Worm (Caenorhabditis elegans) whole organism, L4 larva: ENCODE results near the gene rps-18.

Experiments used
- F44E2.7 ChIP-seq: fragments of 200-800 bp; sonication (Bioruptor generic); IDR thresholded peaks from 2 replicates; pipeline ENCODE4 v2.1.2; 2022; ENCODE audit warnings: missing genetic modification characterization, missing compliant biosample characterization
- F49E8.2 ChIP-seq: sonication (generic microtip); optimal IDR thresholded peaks from 2 replicates; lab custom pipeline; 2016; ENCODE audit warnings: missing compliant biosample characterization, mild to moderate bottlenecking, missing genetic modification characterization, borderline replicate concordance
- R02D3.7 ChIP-seq: fragments of 150-350 bp; sonication (generic microtip); optimal IDR thresholded peaks from 3 replicates; lab custom pipeline; 2014; ENCODE audit warnings: missing biosample characterization, missing genetic modification characterization
- T20F7.1 ChIP-seq: fragments of 200-800 bp; sonication (Bioruptor generic); optimal IDR thresholded peaks from 2 replicates; lab custom pipeline; 2018; ENCODE audit warnings: mild to moderate bottlenecking, missing genetic modification characterization, missing compliant biosample characterization
- aha-1 ChIP-seq: fragments of 150-350 bp; peaks from one replicate; lab custom pipeline; 2014; ENCODE audit warnings: missing biosample characterization, missing genetic modification characterization
- aly-2 ChIP-seq: sonication (generic microtip); optimal IDR thresholded peaks from 2 replicates; lab custom pipeline; 2018; ENCODE audit warnings: missing biosample characterization, missing genetic modification characterization
- ama-1 ChIP-seq: fragments of 150-350 bp; optimal IDR thresholded peaks from 2 replicates; lab custom pipeline; 2014; ENCODE audit warnings: inconsistent platforms, mixed read lengths
- attf-4 ChIP-seq: sonication (generic microtip); optimal IDR thresholded peaks from 3 replicates; lab custom pipeline; 2017; ENCODE audit warnings: missing biosample characterization, missing genetic modification characterization
- ceh-20 ChIP-seq: fragments of 200-800 bp; sonication (Bioruptor generic); IDR thresholded peaks from 2 replicates; pipeline ENCODE4 v1.3.6; 2022; ENCODE audit warnings: missing genetic modification reagents, missing genetic modification characterization, missing compliant biosample characterization
- ceh-62 ChIP-seq: sonication (generic microtip); optimal IDR thresholded peaks from 2 replicates; lab custom pipeline; 2017; ENCODE audit warnings: missing biosample characterization, missing genetic modification characterization
- ces-1 ChIP-seq: fragments of 150-350 bp; sonication (generic microtip); optimal IDR thresholded peaks from 4 replicates; lab custom pipeline; 2014; ENCODE audit warnings: missing biosample characterization, missing genetic modification reagents, missing genetic modification characterization
- ctbp-1 ChIP-seq: fragments of 200-800 bp; sonication (Bioruptor generic); IDR thresholded peaks from 2 replicates; pipeline ENCODE4 v1.3.6; 2022; ENCODE audit warnings: missing genetic modification reagents, missing genetic modification characterization, missing compliant biosample characterization
- daf-12 ChIP-seq: fragments of 150-350 bp; optimal IDR thresholded peaks from 2 replicates; lab custom pipeline; 2014; ENCODE audit warnings: missing biosample characterization, missing genetic modification reagents, missing genetic modification characterization
- daf-16 ChIP-seq, 3 experiments: sonication (generic microtip); optimal IDR thresholded peaks; 2 replicates each; lab custom pipeline; 2016 to 2017; ENCODE audit warnings: missing genetic modification characterization in 3 of 3, missing genetic modification reagents in 3 of 3, mild to moderate bottlenecking in 2 of 3, missing compliant biosample characterization in 2 of 3, missing biosample characterization in 1 of 3, moderate library complexity in 1 of 3
- daf-19 ChIP-seq: fragments of 200-800 bp; sonication (Bioruptor generic); conservative IDR thresholded peaks from 2 replicates; pipeline ENCODE4 v1.3.6; 2022; ENCODE audit warnings: missing genetic modification characterization, missing compliant biosample characterization
- dmd-6 ChIP-seq: fragments of 200-800 bp; sonication (Bioruptor generic); IDR thresholded peaks from 2 replicates; pipeline ENCODE4 v1.3.6; 2022; ENCODE audit warnings: missing genetic modification reagents, missing genetic modification characterization, missing compliant biosample characterization
- dmd-8 ChIP-seq: fragments of 200-800 bp; sonication (Bioruptor generic); IDR thresholded peaks from 2 replicates; pipeline ENCODE4 v1.3.6; 2022; ENCODE audit warnings: missing genetic modification characterization, missing compliant biosample characterization
- dmd-9 ChIP-seq: fragments of 200-800 bp; sonication (Bioruptor generic); IDR thresholded peaks from 2 replicates; pipeline ENCODE4 v1.3.6; 2022; ENCODE audit warnings: missing genetic modification reagents, missing genetic modification characterization, missing compliant biosample characterization
- dpl-1 ChIP-seq: fragments of 150-350 bp; optimal IDR thresholded peaks from 2 replicates; lab custom pipeline; 2014; ENCODE audit warnings: missing biosample characterization, missing genetic modification reagents, missing genetic modification characterization
- egl-27 ChIP-seq: sonication (generic microtip); optimal IDR thresholded peaks from 3 replicates; lab custom pipeline; 2017; ENCODE audit warnings: missing biosample characterization, missing genetic modification reagents, missing genetic modification characterization
- gei-8 ChIP-seq: fragments of 200-800 bp; sonication (Bioruptor generic); optimal IDR thresholded peaks from 2 replicates; lab custom pipeline; 2018; ENCODE audit warnings: mild to moderate bottlenecking, missing genetic modification characterization, missing compliant biosample characterization
- hif-1 ChIP-seq, 2 experiments: sonication (generic microtip); optimal IDR thresholded peaks; 2 replicates each; lab custom pipeline; 2016 to 2017; ENCODE audit warnings: missing compliant biosample characterization in 2 of 2, missing genetic modification characterization in 2 of 2, missing genetic modification reagents in 2 of 2, missing genotype in 2 of 2, mild to moderate bottlenecking in 1 of 2
- lin-1 ChIP-seq: fragments of 200-800 bp; sonication (Bioruptor generic); IDR thresholded peaks from 2 replicates; pipeline ENCODE4 v1.3.6; 2022; ENCODE audit warnings: missing genetic modification reagents, missing genetic modification characterization, missing compliant biosample characterization
- lin-15B ChIP-seq: fragments of 150-350 bp; sonication (generic microtip); optimal IDR thresholded peaks from 3 replicates; lab custom pipeline; 2014; ENCODE audit warnings: missing biosample characterization, missing genetic modification characterization
- lin-38 ChIP-seq: fragments of 200-800 bp; sonication (Bioruptor generic); IDR thresholded peaks from 2 replicates; pipeline ENCODE4 v1.3.6; 2022; ENCODE audit warnings: missing genetic modification reagents, missing genetic modification characterization, missing compliant biosample characterization
- lin-39 ChIP-seq: fragments of 150-350 bp; optimal IDR thresholded peaks from 2 replicates; lab custom pipeline; 2014; ENCODE audit warnings: missing biosample characterization, missing genetic modification reagents, missing genetic modification characterization
- mdt-29 ChIP-seq: fragments of 200-800 bp; sonication (Bioruptor generic); IDR thresholded peaks from 2 replicates; pipeline ENCODE4 v1.3.6; 2022; ENCODE audit warnings: missing genetic modification reagents, missing genetic modification characterization, missing compliant biosample characterization
- nhr-102 ChIP-seq: sonication (generic microtip); optimal IDR thresholded peaks from 2 replicates; lab custom pipeline; 2016; ENCODE audit warnings: mild to moderate bottlenecking, missing genetic modification characterization, moderate library complexity, missing compliant biosample characterization
- nhr-11 ChIP-seq: fragments of 150-350 bp; optimal IDR thresholded peaks from 2 replicates; lab custom pipeline; 2014; ENCODE audit warnings: missing biosample characterization, missing genetic modification characterization
- nhr-25 ChIP-seq: sonication (generic microtip); optimal IDR thresholded peaks from 2 replicates; lab custom pipeline; 2017; ENCODE audit warnings: missing genetic modification characterization, mild to moderate bottlenecking, missing compliant biosample characterization, antibody characterized with exemption, moderate library complexity, borderline replicate concordance; ENCODE audit not compliant: insufficient read depth
- nhr-6 ChIP-seq: fragments of 150-350 bp; optimal IDR thresholded peaks from 2 replicates; lab custom pipeline; 2014; ENCODE audit warnings: missing biosample characterization, missing genetic modification characterization
- nhr-77 ChIP-seq: fragments of 150-350 bp; optimal IDR thresholded peaks from 2 replicates; lab custom pipeline; 2014; ENCODE audit warnings: missing biosample characterization, missing genetic modification characterization
- pha-4 ChIP-seq, 2 experiments: fragments of 150-350 bp in 1 of 2; fragments of 200-800 bp in 1 of 2; sonication (Bioruptor generic) in 1 of 2; IDR thresholded peaks in 1 of 2; optimal IDR thresholded peaks in 1 of 2; 2 replicates each; pipeline versions ENCODE4 v1.3.6 to Lab custom; 2014 to 2022; ENCODE audit warnings: missing genetic modification characterization in 2 of 2, missing genetic modification reagents in 2 of 2, missing biosample characterization in 1 of 2, missing compliant biosample characterization in 1 of 2
- saeg-2 ChIP-seq: fragments of 200-800 bp; sonication (Bioruptor generic); IDR thresholded peaks from 2 replicates; pipeline ENCODE4 v1.3.6; 2022; ENCODE audit warnings: missing genetic modification reagents, missing genetic modification characterization, missing compliant biosample characterization
- tag-97 ChIP-seq: fragments of 200-800 bp; sonication (Bioruptor generic); IDR thresholded peaks from 2 replicates; pipeline ENCODE4 v1.3.6; 2022; ENCODE audit warnings: missing genetic modification characterization, missing compliant biosample characterization
- unc-39 ChIP-seq: sonication (generic microtip); optimal IDR thresholded peaks from 2 replicates; lab custom pipeline; 2017; ENCODE audit warnings: missing biosample characterization, missing genetic modification characterization
- vab-7 ChIP-seq: fragments of 200-800 bp; sonication (Bioruptor generic); IDR thresholded peaks from 2 replicates; pipeline ENCODE4 v1.3.6; 2022; ENCODE audit warnings: missing genetic modification reagents, missing genetic modification characterization, missing compliant biosample characterization
- zip-2 ChIP-seq: fragments of 150-350 bp; optimal IDR thresholded peaks from 2 replicates; lab custom pipeline; 2014; ENCODE audit warnings: missing biosample characterization, missing genetic modification characterization
- ztf-11 ChIP-seq: fragments of 150-350 bp; optimal IDR thresholded peaks from 2 replicates; lab custom pipeline; 2014; ENCODE audit warnings: missing biosample characterization, missing genetic modification characterization
- ztf-7 ChIP-seq: fragments of 150-350 bp; optimal IDR thresholded peaks from 2 replicates; lab custom pipeline; 2014; ENCODE audit warnings: missing biosample characterization, missing genetic modification characterization

Gene rps-18

DNA sequence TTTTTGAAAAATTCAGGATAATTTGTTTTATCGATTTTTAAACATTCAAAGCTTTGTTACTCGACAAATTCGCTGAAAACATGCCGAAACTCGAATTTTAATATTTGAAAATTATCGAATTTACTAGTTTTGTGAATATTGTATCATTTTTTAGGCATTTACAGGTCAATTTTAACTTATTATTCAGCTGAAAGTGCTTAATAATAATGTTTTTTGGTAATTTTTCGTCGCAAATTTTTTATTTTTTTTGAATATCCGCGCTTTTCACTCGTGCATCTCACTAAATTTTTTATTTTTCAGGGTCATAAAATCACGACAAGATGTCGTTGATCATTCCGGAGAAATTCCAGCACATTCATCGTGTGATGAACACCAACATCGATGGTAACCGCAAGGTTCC, at the start of gene rps-18:
rps-18 (plus strand) TSS at position 301 of the 400 bp plus-strand sequence.
- no peak for TF ChIP-seq lin-15B (tag; lab: Kevin White, UChicago)
- no peak for TF ChIP-seq lin-39 (tag; lab: Kevin White, UChicago)
- no peak for TF ChIP-seq vab-7 (GFP tag; lab: Robert Waterston, UW)

DNA sequence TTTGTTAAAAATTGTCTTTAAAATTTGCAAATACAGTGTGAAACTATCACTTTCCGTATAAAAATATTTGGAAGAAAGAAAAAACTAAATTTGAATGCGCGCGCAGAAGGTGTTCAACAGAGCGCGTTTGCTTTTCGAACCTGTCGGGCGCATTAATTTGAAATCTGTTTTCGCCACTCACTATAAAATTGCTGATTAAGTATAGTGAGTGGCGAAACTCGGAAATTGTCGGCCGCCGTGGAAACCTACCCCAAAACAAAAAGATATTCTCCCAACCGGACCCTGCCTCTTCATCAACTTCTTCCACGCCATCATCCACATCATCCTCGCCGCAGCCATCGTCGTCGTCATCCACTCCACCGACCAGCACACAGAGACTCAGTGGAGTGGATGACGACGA, 44.9 kb upstream of the rps-18 start:
- peak; percentile 66 for TF ChIP-seq F49E8.2 (tag; lab: Kevin White, UChicago)

DNA sequence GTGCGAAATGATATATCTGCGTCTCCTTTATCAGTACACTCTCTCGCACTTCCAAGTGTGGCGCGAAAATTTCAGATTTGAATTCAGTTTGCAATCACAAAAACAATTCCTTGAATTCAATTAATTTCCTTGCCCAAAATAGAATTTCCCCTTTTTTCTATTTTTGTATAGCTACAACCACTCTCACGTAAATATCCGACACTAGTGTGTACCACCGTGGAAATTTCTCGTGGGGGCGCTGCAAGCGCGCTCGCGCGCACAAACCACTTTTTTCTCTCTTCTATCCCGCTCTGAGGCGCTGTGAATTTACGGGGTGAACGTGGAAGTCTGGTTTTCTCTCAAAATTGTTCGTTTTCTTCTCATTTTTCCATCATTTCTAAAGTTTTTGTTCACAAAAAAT, 43.9 kb upstream of the rps-18 start, which contains the start of gene Y57G11C.8:
Y57G11C.8 (plus strand) TSS at position 301 of the 400 bp plus-strand sequence.
- TF ChIP-seq nhr-102 (tag; lab: Kevin White, UChicago) (no peak), lin-38 (GFP tag; lab: Robert Waterston, UW) (no peak), attf-4 (tag; lab: Kevin White, UChicago) (no peak), daf-12 (no peak), zip-2 (no peak), daf-19 (GFP tag; lab: Robert Waterston, UW) (no peak), ceh-20 (GFP tag; lab: Robert Waterston, UW) (no peak), ama-1 (lab: Kevin White, UChicago) (no peak), gei-8 (GFP tag; lab: Kevin White, UChicago) (no peak), ctbp-1 (GFP tag; lab: Robert Waterston, UW) (no peak), tag-97 (GFP tag; lab: Robert Waterston, UW) (no peak), pha-4 (GFP tag; IDR thresholded peaks at IDR 0.05; lab: Robert Waterston, UW) (no peak), pha-4 (tag; optimal IDR thresholded peaks at IDR 0.05; lab: Kevin White, UChicago) (no peak)

DNA sequence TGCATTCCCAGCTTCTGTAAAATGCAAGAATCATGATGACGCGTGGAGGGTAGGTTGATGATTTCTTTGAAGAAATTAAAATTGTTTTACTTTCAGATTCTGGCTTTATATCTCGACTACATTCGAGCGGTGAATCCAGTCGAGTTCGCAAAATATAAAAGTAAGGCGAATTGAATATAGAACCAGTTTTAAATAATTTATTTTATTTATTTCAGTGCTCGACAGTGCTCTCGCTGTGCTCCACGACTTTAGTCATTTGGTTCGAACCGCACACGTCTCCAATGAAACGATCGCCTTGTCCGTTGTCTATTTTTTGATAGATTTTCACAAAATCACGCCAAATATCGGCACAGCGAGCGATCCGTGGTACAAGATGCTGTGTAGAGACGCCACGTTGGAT, 43.3 kb upstream of the rps-18 start, which contains the start of gene Y57G11C.1130:
Y57G11C.1130 (plus strand) TSS at position 301 of the 400 bp plus-strand sequence.
- no peak for TF ChIP-seq nhr-11
- TF ChIP-seq egl-27 (tag; lab: Kevin White, UChicago), result no peak
- TF ChIP-seq dmd-9, result no peak
- no peak for TF ChIP-seq F44E2.7
- TF ChIP-seq ceh-62, result no peak
- TF ChIP-seq, all 104 proteins: peak for 0

DNA sequence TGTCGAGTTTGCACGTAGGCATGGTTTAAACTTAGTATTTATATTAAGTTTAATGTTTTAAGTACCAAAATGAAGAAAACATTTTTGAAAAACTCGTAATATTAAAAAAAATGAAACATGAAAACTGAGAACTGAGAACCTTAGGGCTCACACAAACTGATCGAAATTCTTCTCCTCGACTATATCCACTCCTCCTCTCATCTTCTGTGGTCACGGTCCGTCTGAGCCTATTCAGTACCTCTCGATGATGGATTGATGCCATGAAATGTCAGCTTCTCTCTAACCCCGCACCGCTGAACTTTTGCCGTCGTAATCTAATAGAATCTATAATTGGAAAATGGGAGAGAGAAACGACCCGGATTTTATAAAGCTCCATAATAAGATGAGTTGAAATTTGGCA, 41.0 kb upstream of the rps-18 start, which contains the start of gene nlp-56:
nlp-56 (minus strand) TSS at position 257 of the 400 bp plus-strand sequence.
- TF ChIP-seq nhr-6 (tag; lab: Kevin White, UChicago) (no peak), hif-1 (tag; optimal IDR thresholded peaks at IDR 0.05; lab: Kevin White, UChicago) (no peak), aha-1 (tag; lab: Kevin White, UChicago) (peak; percentile 93)

DNA sequence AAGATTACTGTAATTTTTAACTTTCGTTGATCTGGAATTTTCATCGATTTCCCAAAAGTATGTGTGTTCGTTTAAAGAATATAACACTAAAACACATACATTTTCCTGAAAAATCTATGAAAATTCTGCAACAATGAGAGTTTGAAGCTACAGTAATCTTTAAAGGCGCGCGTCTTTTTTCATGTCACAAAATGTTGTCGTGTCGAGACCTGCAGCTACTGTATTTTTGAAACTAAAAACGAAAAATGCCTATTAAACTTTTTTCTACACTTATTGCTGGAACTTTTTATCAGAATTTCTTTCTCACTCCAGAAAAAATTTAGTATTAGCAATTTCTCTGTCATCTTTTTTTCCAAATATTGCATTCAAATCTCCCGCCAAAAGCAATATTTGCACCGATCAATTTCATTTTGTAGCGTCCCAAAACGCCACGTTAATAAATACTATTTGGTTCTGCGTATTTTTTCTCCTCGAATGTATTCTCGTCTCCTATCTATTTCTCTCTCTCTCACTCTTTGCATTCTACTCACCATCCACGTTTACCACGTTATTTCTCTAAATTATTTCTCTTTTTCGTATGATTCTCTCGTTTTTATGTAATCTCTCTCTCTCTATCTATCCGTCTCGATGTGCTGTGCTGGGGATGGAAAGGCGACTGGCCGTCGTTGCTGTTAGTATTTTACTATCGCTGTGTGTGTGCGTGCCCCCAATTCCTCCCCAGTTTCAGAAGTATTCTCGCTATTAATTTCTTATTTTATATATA, 38.9 kb upstream of the rps-18 start, which contains the start of gene melo-1:
melo-1 (plus strand) TSS at position 658 of the 763 bp plus-strand sequence.
- TF ChIP-seq dmd-8 (GFP tag; lab: Robert Waterston, UW) (no peak), R02D3.7 (no peak), nhr-25 (tag; lab: Kevin White, UChicago) (no peak), ztf-7 (tag; lab: Kevin White, UChicago) (peak; percentile 23), aly-2 (tag; lab: Kevin White, UChicago) (no peak), ama-1 (lab: Kevin White, UChicago) (peak; percentile 13), dmd-6 (GFP tag; lab: Robert Waterston, UW) (peak; percentile 23; the same call in 1 of the 2 replicates), ctbp-1 (GFP tag; lab: Robert Waterston, UW) (no peak), hif-1 (tag; optimal IDR thresholded peaks at IDR 0.05; lab: Kevin White, UChicago) (peak in 1 of 2 experiments; percentile 7), daf-16 (GFP tag; optimal IDR thresholded peaks at IDR 0.05; lab: Kevin White, UChicago) (no peak), daf-16 (tag; optimal IDR thresholded peaks at IDR 0.05; lab: Kevin White, UChicago) (peak; percentile 14), dpl-1 (peak; percentile 41), lin-1 (GFP tag; lab: Robert Waterston, UW) (no peak), saeg-2 (GFP tag; lab: Robert Waterston, UW) (no peak), T20F7.1 (no peak), mdt-29 (GFP tag; lab: Robert Waterston, UW) (no peak), unc-39 (tag; lab: Kevin White, UChicago) (no peak), ceh-20 (GFP tag; lab: Robert Waterston, UW) (no peak), F44E2.7 (no peak), ces-1 (GFP tag; lab: Kevin White, UChicago) (no peak), nhr-77 (tag; lab: Kevin White, UChicago) (no peak), ztf-11 (no peak)
